Fruit fly (Drosophila melanogaster): ENCODE measurements around the gene Ntl.
"Not testable (repeated sequence)": the region's sequence is repeated elsewhere in the genome, so short reads cannot be mapped to it uniquely, and the experiment has no call there.

Ntl gene

DNA sequence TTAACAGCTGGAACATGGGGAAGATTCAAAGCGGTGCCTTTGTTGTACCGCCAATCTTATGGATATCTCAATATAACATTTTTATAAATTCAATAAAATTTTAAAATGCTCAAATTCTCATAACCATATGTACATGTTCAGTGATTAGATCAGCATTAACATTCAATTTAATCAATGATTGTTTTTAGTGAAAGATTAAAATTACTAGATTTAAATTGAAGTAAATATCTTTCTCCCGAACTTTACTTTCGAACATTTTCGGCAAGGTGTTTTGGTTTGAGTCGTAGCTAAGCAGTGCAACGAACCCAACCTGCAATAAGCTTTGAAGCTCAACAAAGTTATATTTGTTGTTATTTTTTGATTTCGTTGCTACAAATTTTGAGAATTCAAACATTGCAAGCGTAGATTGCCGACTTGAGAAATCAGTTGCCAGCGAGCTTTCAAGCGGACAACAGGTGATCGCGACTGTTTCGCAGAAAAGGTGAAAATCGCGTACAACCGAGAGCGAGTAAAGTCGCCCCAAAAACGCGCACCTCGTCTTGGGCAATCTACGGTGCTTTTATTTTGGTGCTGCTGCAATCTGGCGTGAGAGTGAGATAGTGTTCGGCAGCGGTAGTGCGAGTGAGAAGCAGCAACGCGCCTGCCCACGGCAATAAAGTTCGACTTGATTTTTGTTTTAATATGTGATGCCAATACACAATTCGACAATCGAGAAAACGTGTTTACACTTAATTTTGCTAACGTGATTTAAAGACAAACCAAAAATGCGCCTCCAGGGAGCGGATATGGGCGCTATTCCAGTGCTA is 8.1 kb upstream of the Ntl start, which contains the start of gene Tep3:
Gene Tep3, plus strand, starts transcription at position 423 of the 806 bp plus-strand sequence.
- no peak for TF ChIP-seq usp (GFP tag; optimal IDR thresholded peaks at IDR 0.05)
- no peak for TF ChIP-seq pan (optimal IDR thresholded peaks at IDR 0.05)
- TF ChIP-seq CG8478 (optimal IDR thresholded peaks at IDR 0.05) = peak; percentile 3
- TF ChIP-seq Dll (optimal IDR thresholded peaks at IDR 0.05) = no peak
- no peak for TF ChIP-seq EcR (GFP tag; optimal IDR thresholded peaks at IDR 0.05)
- TF ChIP-seq psq (optimal IDR thresholded peaks at IDR 0.05) = no peak

dm6 chr2L:7703534-7703933 is 7.1 kb upstream of the Ntl start:
- TF ChIP-seq Dll (optimal IDR thresholded peaks at IDR 0.05) (no peak), usp (GFP tag; optimal IDR thresholded peaks at IDR 0.05) (no peak), pan (optimal IDR thresholded peaks at IDR 0.05) (no peak), EcR (GFP tag; optimal IDR thresholded peaks at IDR 0.05) (no peak), CG8478 (optimal IDR thresholded peaks at IDR 0.05) (no peak), psq (optimal IDR thresholded peaks at IDR 0.05) (no peak)

dm6 chr2L:7711034-7711685 is 480 bp downstream of the Ntl start:
- TF ChIP-seq pan (optimal IDR thresholded peaks at IDR 0.05) (no peak), usp (GFP tag; optimal IDR thresholded peaks at IDR 0.05) (no peak), CG8478 (optimal IDR thresholded peaks at IDR 0.05) (no peak), EcR (GFP tag; optimal IDR thresholded peaks at IDR 0.05) (no peak), psq (optimal IDR thresholded peaks at IDR 0.05) (no peak), Dll (optimal IDR thresholded peaks at IDR 0.05) (no peak)

DNA sequence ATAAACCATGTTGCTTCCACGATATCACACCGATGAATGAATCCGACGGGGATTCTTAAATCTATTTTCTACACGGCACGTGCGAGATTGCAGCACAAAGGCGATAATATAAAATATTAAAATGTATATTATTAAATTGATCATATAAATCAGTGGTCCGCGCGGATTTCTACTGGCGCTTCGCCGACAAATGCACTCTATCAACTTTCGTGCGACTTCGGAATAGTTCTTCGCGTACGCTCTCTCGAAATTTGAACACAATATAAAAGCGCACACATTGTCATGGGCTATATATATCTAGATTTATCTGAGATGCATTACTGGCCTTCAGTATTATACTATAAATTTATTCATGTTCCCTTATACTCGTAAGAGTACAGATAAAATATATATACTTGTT is 5.9 kb downstream of the Ntl start, which contains the start of gene CG33296:
Gene CG33296, minus strand, starts transcription at position 101 of the 400 bp plus-strand sequence.
- no peak for TF ChIP-seq Dll (optimal IDR thresholded peaks at IDR 0.05)
- TF ChIP-seq psq (optimal IDR thresholded peaks at IDR 0.05) = no peak
- TF ChIP-seq pan (optimal IDR thresholded peaks at IDR 0.05) = no peak
- TF ChIP-seq usp (GFP tag; optimal IDR thresholded peaks at IDR 0.05) = no peak
- no peak for TF ChIP-seq EcR (GFP tag; optimal IDR thresholded peaks at IDR 0.05)

- TF ChIP-seq usp (GFP tag; optimal IDR thresholded peaks at IDR 0.05) = no peak
- TF ChIP-seq EcR (GFP tag; optimal IDR thresholded peaks at IDR 0.05) = no peak
- no peak for TF ChIP-seq Dll (optimal IDR thresholded peaks at IDR 0.05)
- no peak for TF ChIP-seq pan (optimal IDR thresholded peaks at IDR 0.05)
- TF ChIP-seq CG8478 (optimal IDR thresholded peaks at IDR 0.05) = no peak
- TF ChIP-seq psq (optimal IDR thresholded peaks at IDR 0.05) = no peak
These were observed 8.7 kb downstream of the Ntl start, which contains the start of gene CG13793 for dm6 chr2L:7719387-7719786. CG13793 (minus strand) TSS chr2L:7719487.

DNA sequence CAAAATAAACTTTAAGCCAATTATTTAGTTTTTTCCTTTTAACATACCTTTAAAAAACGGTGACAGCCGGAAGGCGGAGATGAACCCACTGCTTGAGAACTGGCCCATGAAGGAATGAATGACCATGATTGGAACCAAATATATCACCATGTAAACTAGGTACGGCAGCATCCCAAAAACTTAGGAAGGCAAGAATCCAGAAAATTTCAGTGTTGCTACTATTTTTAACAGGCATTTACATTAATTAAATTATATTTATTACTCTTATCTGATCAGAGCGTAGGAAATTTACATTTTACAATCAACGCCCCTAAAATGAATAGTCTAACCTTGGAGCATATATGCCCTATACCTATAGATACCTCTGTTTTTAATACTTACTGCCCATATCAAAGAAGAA is 11.4 kb downstream of the Ntl start:
- TF ChIP-seq Dll (optimal IDR thresholded peaks at IDR 0.05) (no peak), CG8478 (optimal IDR thresholded peaks at IDR 0.05) (no peak), usp (GFP tag; optimal IDR thresholded peaks at IDR 0.05) (no peak), pan (optimal IDR thresholded peaks at IDR 0.05) (no peak), psq (optimal IDR thresholded peaks at IDR 0.05) (no peak), EcR (GFP tag; optimal IDR thresholded peaks at IDR 0.05) (no peak)

DNA sequence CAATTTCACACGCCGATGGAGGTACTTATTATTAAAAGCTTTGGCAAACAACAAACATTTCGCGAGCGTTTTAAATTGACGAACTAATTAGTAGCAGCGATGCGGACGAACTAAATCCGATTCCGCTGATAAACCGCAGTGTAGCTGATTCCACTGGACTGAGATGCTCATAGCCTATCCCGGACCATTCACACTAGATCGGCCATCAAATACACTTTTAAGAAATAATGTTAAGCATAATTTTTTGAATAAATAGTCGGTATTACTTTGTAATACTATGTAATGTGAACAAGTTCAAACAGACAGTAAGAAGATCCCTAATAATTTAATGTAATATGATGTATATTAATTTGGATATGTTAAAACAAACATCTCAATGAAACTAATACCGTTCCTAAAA is 12.0 kb downstream of the Ntl start, which contains the start of gene CG13794:
Gene CG13794, minus strand, starts transcription at position 101 of the 400 bp plus-strand sequence.
- TF ChIP-seq EcR (GFP tag; optimal IDR thresholded peaks at IDR 0.05) (no peak), CG8478 (optimal IDR thresholded peaks at IDR 0.05) (no peak), pan (optimal IDR thresholded peaks at IDR 0.05) (no peak), Dll (optimal IDR thresholded peaks at IDR 0.05) (no peak), usp (GFP tag; optimal IDR thresholded peaks at IDR 0.05) (no peak), psq (optimal IDR thresholded peaks at IDR 0.05) (no peak)

DNA sequence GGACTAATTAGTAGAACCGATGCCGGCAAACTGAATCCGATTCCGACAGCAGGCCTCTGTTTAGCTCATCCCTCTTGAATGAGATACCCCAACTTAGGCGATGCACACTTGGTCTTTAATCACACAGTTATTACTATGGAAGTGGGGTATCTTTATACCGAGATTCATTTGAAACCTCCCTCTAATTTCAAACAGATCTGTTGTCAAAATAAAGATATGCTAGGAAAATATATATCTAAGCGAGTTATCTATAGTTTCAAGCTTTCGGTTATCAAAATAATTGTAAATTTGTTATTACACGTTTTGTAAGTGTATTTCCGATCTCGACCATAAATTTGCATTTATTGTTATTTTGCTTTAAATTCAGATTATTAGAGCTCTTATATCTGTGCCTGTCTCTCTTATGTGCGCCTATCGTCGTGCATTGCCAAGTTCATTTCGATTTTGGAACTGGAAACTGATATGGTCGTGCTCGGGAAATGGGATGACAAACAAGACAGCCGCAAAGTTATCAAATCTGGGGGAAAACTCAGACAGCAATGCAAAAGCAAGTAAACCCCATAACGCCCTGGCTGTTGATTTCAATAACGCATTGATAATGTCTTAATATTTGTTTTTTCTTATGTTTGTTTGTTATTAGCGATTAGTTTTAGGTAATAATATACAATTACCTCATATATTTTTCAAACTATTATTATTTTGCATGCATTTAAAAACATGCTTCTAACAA is 15.8 kb downstream of the Ntl start, which contains the start of gene CG13795:
Gene CG13795, minus strand, starts transcription at position 31 of the 730 bp plus-strand sequence.
- no peak for TF ChIP-seq Dll (optimal IDR thresholded peaks at IDR 0.05)
- no peak for TF ChIP-seq CG8478 (optimal IDR thresholded peaks at IDR 0.05)
- no peak for TF ChIP-seq psq (optimal IDR thresholded peaks at IDR 0.05)

DNA sequence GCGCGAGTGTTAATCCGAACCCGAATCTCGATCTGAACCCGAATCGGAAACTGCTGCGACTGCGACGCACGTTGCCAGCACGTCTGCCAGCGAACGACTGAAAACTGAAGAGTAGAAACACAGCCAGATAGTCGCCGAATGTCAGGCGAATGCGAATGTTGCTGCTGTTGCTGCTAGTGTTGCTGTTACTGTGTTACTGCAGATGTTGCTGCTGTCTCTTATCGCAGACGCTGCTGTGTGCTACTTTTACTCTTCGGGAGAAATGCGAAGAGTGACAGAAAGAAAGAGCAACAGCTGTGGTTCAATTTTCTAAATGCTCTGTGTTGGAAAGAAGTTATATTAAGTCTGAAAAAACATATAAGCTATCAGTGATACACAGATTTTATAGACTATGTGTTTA is 21.9 kb downstream of the Ntl start, which contains the start of gene CG13796:
Gene CG13796, minus strand, starts transcription at position 101 of the 400 bp plus-strand sequence.
- TF ChIP-seq EcR (GFP tag; optimal IDR thresholded peaks at IDR 0.05); Dll (optimal IDR thresholded peaks at IDR 0.05); CG8478 (optimal IDR thresholded peaks at IDR 0.05): not testable (repeated sequence)

dm6 chr2L:7738709-7739108 is 28.0 kb downstream of the Ntl start, which contains the start of gene CG31904:
CG31904 (minus strand) TSS chr2L:7738809.
- TF ChIP-seq pan, Dll, CG8478 (optimal IDR thresholded peaks at IDR 0.05): not testable (repeated sequence)

- TF ChIP-seq Dll (optimal IDR thresholded peaks at IDR 0.05) = no peak
- no peak for TF ChIP-seq CG8478 (optimal IDR thresholded peaks at IDR 0.05)
- no peak for TF ChIP-seq psq (optimal IDR thresholded peaks at IDR 0.05)
- TF ChIP-seq pan (optimal IDR thresholded peaks at IDR 0.05) = no peak
- TF ChIP-seq EcR (GFP tag; optimal IDR thresholded peaks at IDR 0.05) = no peak
- TF ChIP-seq usp (GFP tag; optimal IDR thresholded peaks at IDR 0.05) = no peak
These were observed 30.8 kb downstream of the Ntl start, which contains the start of gene Acp1 for dm6 chr2L:7741437-7741836. Acp1 (minus strand) TSS chr2L:7741537.
